Worm (Caenorhabditis elegans) whole organism, L1 larva: Measurements from ENCODE around the gene C26F1.1.

ENCODE experiments used
- C04F5.9 ChIP-seq: sonication (generic microtip); optimal IDR thresholded peaks from 2 replicates; lab custom pipeline; 2016; ENCODE audit warnings: missing genetic modification characterization, missing compliant biosample characterization
- F16B12.6 ChIP-seq: fragments of 150-350 bp; optimal IDR thresholded peaks from 2 replicates; lab custom pipeline; 2014; ENCODE audit warnings: missing biosample characterization, missing genetic modification characterization
- alr-1 ChIP-seq: fragments of 200-800 bp; sonication (Bioruptor generic); optimal IDR thresholded peaks from 2 replicates; lab custom pipeline; 2018; ENCODE audit warnings: borderline replicate concordance, mild to moderate bottlenecking, missing genetic modification characterization, missing compliant biosample characterization
- ceh-63 ChIP-seq: fragments of 200-800 bp; sonication (Bioruptor generic); optimal IDR thresholded peaks from 2 replicates; lab custom pipeline; 2018; ENCODE audit warnings: mild to moderate bottlenecking, missing genetic modification characterization, missing compliant biosample characterization
- ceh-82 ChIP-seq, 3 experiments: fragments of 150-350 bp in 1 of 3; sonication (generic microtip) in 2 of 3; optimal IDR thresholded peaks; 2 replicates each; lab custom pipeline; 2014 to 2017; ENCODE audit warnings: missing biosample characterization in 3 of 3, missing genetic modification characterization in 3 of 3
- ceh-88 ChIP-seq: fragments of 200-800 bp; sonication (Bioruptor generic); IDR thresholded peaks from 2 replicates; pipeline ENCODE4 v1.3.6; 2022; ENCODE audit warnings: missing genetic modification characterization, missing compliant biosample characterization
- ceh-90 ChIP-seq: sonication (generic microtip); optimal IDR thresholded peaks from 2 replicates; lab custom pipeline; 2016; ENCODE audit warnings: missing genetic modification characterization, missing compliant biosample characterization
- ces-1 ChIP-seq: fragments of 150-350 bp; optimal IDR thresholded peaks from 2 replicates; lab custom pipeline; 2014; ENCODE audit warnings: missing biosample characterization, missing genetic modification reagents, missing genetic modification characterization
- efl-1 ChIP-seq, 4 experiments: fragments of 150-350 bp; optimal IDR thresholded peaks in 3 of 4; peaks in 1 of 4; 1 replicate in 1 of 4; 2 replicates in 3 of 4; lab custom pipeline; 2014; ENCODE audit warnings: missing biosample characterization in 2 of 4, missing genetic modification characterization in 2 of 4, missing genetic modification reagents in 2 of 4
- efl-3 ChIP-seq: fragments of 200-800 bp; sonication (Bioruptor generic); optimal IDR thresholded peaks from 2 replicates; lab custom pipeline; 2018; ENCODE audit warnings: mild to moderate bottlenecking, missing genetic modification characterization, missing compliant biosample characterization
- egl-13 ChIP-seq: sonication (generic microtip); optimal IDR thresholded peaks from 2 replicates; lab custom pipeline; 2016; ENCODE audit warnings: missing genotype, missing genetic modification reagents, missing genetic modification characterization, missing compliant biosample characterization
- elt-2 ChIP-seq: sonication (generic microtip); optimal IDR thresholded peaks from 2 replicates; lab custom pipeline; 2016; ENCODE audit warnings: missing genetic modification characterization, mild to moderate bottlenecking, inconsistent platforms, missing compliant biosample characterization, missing genetic modification reagents
- fkh-10 ChIP-seq: sonication (generic microtip); optimal IDR thresholded peaks from 2 replicates; lab custom pipeline; 2017; ENCODE audit warnings: missing biosample characterization, missing genetic modification reagents, missing genetic modification characterization
- fkh-8 ChIP-seq: sonication (generic microtip); optimal IDR thresholded peaks from 2 replicates; lab custom pipeline; 2016; ENCODE audit warnings: mild to moderate bottlenecking, missing genetic modification characterization, missing compliant biosample characterization
- fos-1 ChIP-seq: fragments of 150-350 bp; optimal IDR thresholded peaks from 2 replicates; lab custom pipeline; 2014; ENCODE audit warnings: missing biosample characterization, missing genetic modification characterization
- grh-1 ChIP-seq: fragments of 200-800 bp; sonication (Bioruptor generic); IDR thresholded peaks from 2 replicates; pipeline ENCODE4 v1.3.6; 2022; ENCODE audit warnings: missing genetic modification reagents, missing genetic modification characterization, missing compliant biosample characterization
- hlh-17 ChIP-seq: fragments of 200-800 bp; sonication (Bioruptor generic); optimal IDR thresholded peaks from 2 replicates; lab custom pipeline; 2018; ENCODE audit warnings: missing genetic modification characterization, mild to moderate bottlenecking, missing compliant biosample characterization, moderate library complexity, borderline replicate concordance
- hlh-4 ChIP-seq: sonication (generic microtip); optimal IDR thresholded peaks from 2 replicates; lab custom pipeline; 2016; ENCODE audit warnings: mild to moderate bottlenecking, missing genetic modification characterization, missing compliant biosample characterization
- hpl-2 ChIP-seq: fragments of 150-350 bp; optimal IDR thresholded peaks from 2 replicates; lab custom pipeline; 2014; ENCODE audit warnings: missing biosample characterization, missing genetic modification reagents, missing genetic modification characterization
- irx-1 ChIP-seq: sonication (generic microtip); optimal IDR thresholded peaks from 2 replicates; lab custom pipeline; 2016; ENCODE audit warnings: missing genetic modification characterization, missing compliant biosample characterization
- lin-13 ChIP-seq: fragments of 150-350 bp; optimal IDR thresholded peaks from 2 replicates; lab custom pipeline; 2014; ENCODE audit warnings: missing biosample characterization, missing genetic modification reagents, missing genetic modification characterization
- lin-14 ChIP-seq: fragments of 200-800 bp; sonication (Bioruptor generic); optimal IDR thresholded peaks from 2 replicates; lab custom pipeline; 2018; ENCODE audit warnings: mild to moderate bottlenecking, missing genetic modification characterization, moderate library complexity, missing compliant biosample characterization
- lir-3 ChIP-seq: sonication (generic microtip); optimal IDR thresholded peaks from 2 replicates; lab custom pipeline; 2016; ENCODE audit warnings: mild to moderate bottlenecking, missing genetic modification characterization, moderate library complexity, missing compliant biosample characterization; ENCODE audit not compliant: poor library complexity
- lsy-2 ChIP-seq, 2 experiments: fragments of 150-350 bp; optimal IDR thresholded peaks; 2 replicates each; lab custom pipeline; 2014; ENCODE audit warnings: missing biosample characterization in 2 of 2, missing genetic modification characterization in 2 of 2
- mab-9 ChIP-seq: fragments of 200-800 bp; sonication (Bioruptor generic); IDR thresholded peaks from 2 replicates; pipeline ENCODE4 v1.3.6; 2022; ENCODE audit warnings: missing genetic modification reagents, missing genetic modification characterization, missing compliant biosample characterization
- mdl-1 ChIP-seq, 2 experiments: fragments of 150-350 bp; optimal IDR thresholded peaks; 2 replicates each; lab custom pipeline; 2014 to 2017; ENCODE audit warnings: missing biosample characterization in 2 of 2, missing genetic modification characterization in 2 of 2, inconsistent platforms in 1 of 2
- mef-2 ChIP-seq: fragments of 150-350 bp; optimal IDR thresholded peaks from 2 replicates; lab custom pipeline; 2014; ENCODE audit warnings: missing biosample characterization, missing genetic modification characterization
- mep-1 ChIP-seq: fragments of 150-350 bp; optimal IDR thresholded peaks from 2 replicates; lab custom pipeline; 2014; ENCODE audit warnings: missing biosample characterization, missing genetic modification characterization
- nhr-11 ChIP-seq: fragments of 150-350 bp; optimal IDR thresholded peaks from 2 replicates; lab custom pipeline; 2014; ENCODE audit warnings: missing biosample characterization, missing genetic modification characterization
- nhr-19 ChIP-seq: fragments of 200-800 bp; sonication (Bioruptor generic); conservative IDR thresholded peaks from 2 replicates; pipeline ENCODE4 v1.3.6; 2022; ENCODE audit warnings: missing genetic modification characterization, missing compliant biosample characterization
- nhr-20 ChIP-seq: sonication (generic microtip); optimal IDR thresholded peaks from 2 replicates; lab custom pipeline; 2016; ENCODE audit warnings: mild to moderate bottlenecking, missing genetic modification characterization, missing compliant biosample characterization
- nhr-28 ChIP-seq: fragments of 150-350 bp; optimal IDR thresholded peaks from 2 replicates; lab custom pipeline; 2014; ENCODE audit warnings: missing biosample characterization, missing genetic modification characterization
- nhr-47 ChIP-seq: sonication (generic microtip); optimal IDR thresholded peaks from 2 replicates; lab custom pipeline; 2016; ENCODE audit warnings: mild to moderate bottlenecking, missing genetic modification characterization, moderate library complexity, missing compliant biosample characterization
- nhr-84 ChIP-seq: sonication (generic microtip); optimal IDR thresholded peaks from 2 replicates; lab custom pipeline; 2017; ENCODE audit warnings: missing biosample characterization, missing genetic modification characterization
- nhr-85 ChIP-seq: sonication (generic microtip); peaks from one replicate; lab custom pipeline; 2016; ENCODE audit warnings: missing genetic modification characterization, inconsistent platforms, missing compliant biosample characterization
- nhr-90 ChIP-seq: sonication (generic microtip); optimal IDR thresholded peaks from 2 replicates; lab custom pipeline; 2016; ENCODE audit warnings: mild to moderate bottlenecking, missing genetic modification characterization, missing compliant biosample characterization; ENCODE audit not compliant: poor library complexity
- pag-3 ChIP-seq: sonication (generic microtip); optimal IDR thresholded peaks from 2 replicates; lab custom pipeline; 2017; ENCODE audit warnings: missing genetic modification characterization, mild to moderate bottlenecking, missing compliant biosample characterization, antibody characterized with exemption, borderline replicate concordance; ENCODE audit not compliant: insufficient read depth
- skn-1 ChIP-seq: fragments of 150-350 bp; optimal IDR thresholded peaks from 2 replicates; lab custom pipeline; 2014; ENCODE audit warnings: missing biosample characterization, missing genetic modification characterization
- snpc-4 ChIP-seq: fragments of 150-350 bp; optimal IDR thresholded peaks from 2 replicates; lab custom pipeline; 2014; ENCODE audit warnings: missing biosample characterization, missing genetic modification characterization
- snu-23 ChIP-seq: sonication (generic microtip); optimal IDR thresholded peaks from 2 replicates; lab custom pipeline; 2016; ENCODE audit warnings: missing genetic modification characterization, missing compliant biosample characterization
- sox-4 ChIP-seq: sonication (generic microtip); optimal IDR thresholded peaks from 2 replicates; lab custom pipeline; 2016; ENCODE audit warnings: missing genetic modification characterization, missing compliant biosample characterization
- swsn-7 ChIP-seq: sonication (generic microtip); optimal IDR thresholded peaks from 2 replicates; lab custom pipeline; 2016; ENCODE audit warnings: missing genetic modification characterization, missing compliant biosample characterization
- tbx-2 ChIP-seq: sonication (generic microtip); optimal IDR thresholded peaks from 2 replicates; lab custom pipeline; 2016; ENCODE audit warnings: missing genetic modification characterization, missing compliant biosample characterization
- tlp-1 ChIP-seq: fragments of 150-350 bp; optimal IDR thresholded peaks from 2 replicates; lab custom pipeline; 2014; ENCODE audit warnings: missing biosample characterization, missing genetic modification characterization
- unc-130 ChIP-seq: fragments of 150-350 bp; optimal IDR thresholded peaks from 2 replicates; lab custom pipeline; 2017; ENCODE audit warnings: missing biosample characterization, missing genetic modification characterization, inconsistent platforms
- unc-30 ChIP-seq: sonication (generic microtip); optimal IDR thresholded peaks from 2 replicates; lab custom pipeline; 2017; ENCODE audit warnings: missing biosample characterization, missing genetic modification characterization
- unc-62 ChIP-seq: fragments of 150-350 bp; optimal IDR thresholded peaks from 2 replicates; lab custom pipeline; 2014; ENCODE audit warnings: missing biosample characterization, missing genetic modification reagents, missing genetic modification characterization
- unc-86 ChIP-seq: sonication (generic microtip); optimal IDR thresholded peaks from 2 replicates; lab custom pipeline; 2016; ENCODE audit warnings: missing genetic modification characterization, missing compliant biosample characterization
- unc-98 ChIP-seq: fragments of 200-800 bp; sonication (Bioruptor generic); IDR thresholded peaks from 2 replicates; pipeline ENCODE4 v1.3.6; 2022; ENCODE audit warnings: missing genetic modification characterization, missing compliant biosample characterization
- vab-15 ChIP-seq: sonication (generic microtip); optimal IDR thresholded peaks from 2 replicates; lab custom pipeline; 2017; ENCODE audit warnings: missing genotype, mild to moderate bottlenecking, missing genetic modification characterization, missing compliant biosample characterization
- zag-1 ChIP-seq: fragments of 150-350 bp; optimal IDR thresholded peaks from 2 replicates; lab custom pipeline; 2014; ENCODE audit warnings: missing biosample characterization, missing genetic modification characterization
- ztf-4 ChIP-seq: fragments of 150-350 bp; optimal IDR thresholded peaks from 2 replicates; lab custom pipeline; 2014; ENCODE audit warnings: missing biosample characterization, missing genetic modification characterization

The C26F1.1 gene

ce11 chrV:7776029-7776628 is 9.1 kb upstream of the C26F1.1 start, which contains the start of the genes rpl-39 and rps-30:
Gene rpl-39, minus strand, starts transcription at chrV:7776079.
Gene rps-30, plus strand, starts transcription at chrV:7776578.
- TF ChIP-seq unc-130 (tag; lab: Kevin White, UChicago) (peak; percentile 84), fkh-8 (tag; lab: Kevin White, UChicago) (peak; percentile 85), lir-3 (no peak), mep-1 (peak; percentile 90), ceh-90 (tag; lab: Kevin White, UChicago) (no peak), nhr-19 (GFP tag; lab: Robert Waterston, UW) (peak; percentile 81), egl-13 (tag; lab: Kevin White, UChicago) (no peak), skn-1 (tag; lab: Kevin White, UChicago) (peak; percentile 89), nhr-11 (tag; lab: Kevin White, UChicago) (peak; percentile 29), hlh-17 (GFP tag; lab: Kevin White, UChicago) (no peak), unc-30 (tag; lab: Kevin White, UChicago) (no peak), ceh-63 (GFP tag; lab: Kevin White, UChicago) (no peak), tlp-1 (tag; lab: Kevin White, UChicago) (no peak), nhr-90 (tag; lab: Kevin White, UChicago) (peak; percentile 59), lin-13 (GFP tag; lab: Kevin White, UChicago) (peak; percentile 88), snpc-4 (tag; lab: Kevin White, UChicago) (peak; percentile 63), F16B12.6 (peak; percentile 50), mdl-1 (tag; optimal IDR thresholded peaks at IDR 0.05; lab: Kevin White, UChicago) (peak in 1 of 2 experiments; percentile 73), C04F5.9 (tag; lab: Kevin White, UChicago) (no peak), mab-9 (GFP tag; lab: Robert Waterston, UW) (no peak), ceh-88 (GFP tag; lab: Robert Waterston, UW) (peak; percentile 37; the same call in 1 of the 2 replicates), lsy-2 (tag; optimal IDR thresholded peaks at IDR 0.05; lab: Kevin White, UChicago) (peak; percentile 87 to 93), nhr-85 (tag; lab: Kevin White, UChicago) (peak; percentile 87), mef-2 (tag; lab: Kevin White, UChicago) (peak; percentile 38), nhr-28 (tag; lab: Kevin White, UChicago) (no peak), pag-3 (tag; lab: Kevin White, UChicago) (no peak), swsn-7 (tag; lab: Kevin White, UChicago) (peak; percentile 79), sox-4 (tag; lab: Kevin White, UChicago) (no peak), fos-1 (tag; lab: Kevin White, UChicago) (peak; percentile 57), elt-2 (no peak), hpl-2 (GFP tag; lab: Kevin White, UChicago) (peak; percentile 72), nhr-84 (tag; lab: Kevin White, UChicago) (no peak), tbx-2 (tag; lab: Kevin White, UChicago) (peak; percentile 78), nhr-47 (tag; lab: Kevin White, UChicago) (peak; percentile 86), vab-15 (no peak), unc-86 (peak; percentile 60), efl-3 (GFP tag; lab: Kevin White, UChicago) (no peak), unc-98 (GFP tag; lab: Robert Waterston, UW) (0 out of 2 replicates have a peak, but pooled peaks have one; percentile 31), ceh-82 (tag; optimal IDR thresholded peaks at IDR 0.05; lab: Kevin White, UChicago) (peak; percentile 84 to 94 (median 84)), lin-14 (peak; percentile 88), unc-62 (GFP tag; lab: Kevin White, UChicago) (no peak), ces-1 (GFP tag; lab: Kevin White, UChicago) (no peak), efl-1 (optimal IDR thresholded peaks at IDR 0.05; lab: Kevin White, UChicago) (peak; percentile 83 to 91), efl-1 (GFP tag; optimal IDR thresholded peaks at IDR 0.05 in 1 of 2; lab: Kevin White, UChicago) (peak; percentile 77 to 97), fkh-10 (GFP tag; lab: Kevin White, UChicago) (peak; percentile 46), ztf-4 (tag; lab: Kevin White, UChicago) (peak; percentile 23), grh-1 (peak; percentile 70), alr-1 (tag; lab: Kevin White, UChicago) (no peak), nhr-20 (tag; lab: Kevin White, UChicago) (peak; percentile 88), hlh-4 (no peak), irx-1 (tag; lab: Kevin White, UChicago) (peak; percentile 41), snu-23 (GFP tag; lab: Kevin White, UChicago) (peak; percentile 91), zag-1 (tag; lab: Kevin White, UChicago) (peak; percentile 30)
